Fruit fly (Drosophila melanogaster): Measurements from ENCODE around the gene CG11470.

dm6 chr3R:29572040-29572648, 17.4 kb downstream of the CG11470 start:
- TF ChIP-seq ttk (optimal IDR thresholded peaks at IDR 0.05): no peak
- no peak for TF ChIP-seq Myc (optimal IDR thresholded peaks at IDR 0.05)
- TF ChIP-seq psq (optimal IDR thresholded peaks at IDR 0.05): no peak
- no peak for TF ChIP-seq h (optimal IDR thresholded peaks at IDR 0.05)

Data from Kc167 (cell line).